Worm (Caenorhabditis elegans) whole organism, L2 larva: ENCODE data around the gene M03D4.4.

Experiments used
- aly-2 ChIP-seq: fragments of 150-350 bp; optimal IDR thresholded peaks from 2 replicates; lab custom pipeline; 2014; ENCODE audit warnings: missing biosample characterization, missing genetic modification characterization
- egl-27 ChIP-seq: sonication (generic microtip); optimal IDR thresholded peaks from 3 replicates; lab custom pipeline; 2017; ENCODE audit warnings: missing biosample characterization, missing genetic modification reagents, missing genetic modification characterization
- nhr-12 ChIP-seq: fragments of 150-350 bp; optimal IDR thresholded peaks from 2 replicates; lab custom pipeline; 2014; ENCODE audit warnings: missing biosample characterization, missing genetic modification characterization
- ztf-11 ChIP-seq: sonication (generic microtip); optimal IDR thresholded peaks from 2 replicates; lab custom pipeline; 2017; ENCODE audit warnings: missing biosample characterization, missing genetic modification characterization

DNA sequence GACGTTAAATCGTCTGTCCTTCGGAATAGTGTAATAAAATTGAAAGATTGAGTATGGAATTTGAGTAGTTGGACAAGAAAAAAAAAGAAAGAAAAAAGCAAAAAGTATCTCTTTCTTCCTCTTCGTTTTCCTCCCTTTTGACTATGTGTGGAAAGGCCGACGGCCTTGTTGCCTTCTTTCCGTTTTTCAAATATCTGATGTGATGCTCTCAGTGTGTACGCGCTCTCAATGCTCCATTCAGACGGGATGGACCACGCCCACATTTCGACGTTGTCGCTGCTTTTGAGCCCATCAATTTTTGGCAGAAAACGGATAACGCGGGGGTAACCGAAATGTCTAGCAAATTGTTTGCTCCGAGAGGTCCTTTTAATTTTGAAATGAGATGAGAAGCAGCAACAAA is 45.9 kb upstream of the M03D4.4 start:
- TF ChIP-seq ztf-11: no peak
- no peak for TF ChIP-seq nhr-12 (tag; lab: Kevin White, UChicago)
- TF ChIP-seq aly-2 (tag; lab: Kevin White, UChicago): no peak
- TF ChIP-seq egl-27: no peak
